Fruit fly (Drosophila melanogaster) whole organism, prepupa: ENCODE measurements around the gene CG34409.

Experiments
- CG15336 ChIP-seq: fragments of 200-800 bp; sonication (Bioruptor generic); IDR thresholded peaks from 2 replicates; pipeline ENCODE4 v1.3.6; 2022; ENCODE audit warnings: missing biosample characterization, missing genetic modification characterization
- CG7368 ChIP-seq: fragments of 200-800 bp; sonication (Bioruptor generic); optimal IDR thresholded peaks from 3 replicates; lab custom pipeline; 2016; ENCODE audit warnings: missing biosample characterization, missing genetic modification characterization
- cyc ChIP-seq: fragments of 200-800 bp; sonication (Bioruptor generic); optimal IDR thresholded peaks from 3 replicates; lab custom pipeline; 2016; ENCODE audit warnings: missing biosample characterization, missing genetic modification characterization

dm6 chr3R:9770127-9770526 lies 24.0 kb upstream of the CG34409 start:
- TF ChIP-seq CG7368 (no peak), cyc (GFP tag; lab: Kevin White, UChicago) (no peak), CG15336 (no peak)
